Fruit fly (Drosophila melanogaster): Measurements from ENCODE around the gene dmt.

DNA sequence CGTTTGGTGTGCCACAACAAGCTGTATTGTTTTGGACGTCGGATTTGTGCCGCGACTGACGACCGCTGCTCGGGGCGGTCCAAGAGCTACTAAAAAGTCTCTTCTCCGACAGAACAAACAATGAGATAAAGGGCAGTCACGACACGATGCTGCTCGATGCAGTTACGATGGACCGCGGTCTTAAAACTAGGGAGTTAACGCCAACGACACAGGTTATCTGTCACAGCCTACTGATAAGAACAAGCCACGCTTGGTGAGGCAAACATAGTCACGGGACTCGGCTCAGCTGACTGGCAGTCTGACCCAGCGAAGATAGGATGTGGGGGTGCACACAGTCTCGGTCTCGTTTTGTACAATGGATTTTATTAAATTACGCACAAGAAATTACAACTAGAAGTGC lies 26.8 kb upstream of the dmt start, which contains the start of gene CG9444:
- TF ChIP-seq CG33017 (tag; optimal IDR thresholded peaks at IDR 0.05) (no peak), CG7101 (tag; optimal IDR thresholded peaks at IDR 0.05) (no peak), tj (GFP tag; optimal IDR thresholded peaks at IDR 0.05) (no peak), CG11617 (GFP tag; optimal IDR thresholded peaks at IDR 0.05) (no peak)

All from whole organism, adult.